Fruit fly (Drosophila melanogaster): ENCODE data around the gene obst-I.

obst-I gene

DNA sequence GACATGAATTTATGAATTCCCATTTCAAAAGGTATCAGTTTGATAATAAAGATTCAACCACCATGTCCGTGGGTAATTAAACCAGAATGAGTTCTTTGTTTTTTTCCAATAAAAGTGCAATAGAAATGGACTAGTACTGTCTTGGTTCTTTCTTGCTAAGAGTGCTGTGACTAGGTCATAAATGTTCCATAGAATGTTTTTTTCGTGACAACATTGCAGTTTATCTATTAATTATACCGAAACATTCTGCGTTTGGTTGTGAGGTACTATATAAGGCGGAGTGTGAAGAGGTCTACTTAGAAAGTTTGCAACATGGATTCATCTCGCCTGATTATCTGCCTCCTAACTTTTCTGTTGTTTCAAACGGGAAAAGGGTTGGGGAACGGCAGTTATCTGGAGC, at the start of gene obst-I:
TSS of gene obst-I (plus strand) at position 301 of the 400 bp plus-strand sequence.
- TF ChIP-seq CTCF (optimal IDR thresholded peaks at IDR 0.05) (no peak), CG8478 (optimal IDR thresholded peaks at IDR 0.05) (no peak)

DNA sequence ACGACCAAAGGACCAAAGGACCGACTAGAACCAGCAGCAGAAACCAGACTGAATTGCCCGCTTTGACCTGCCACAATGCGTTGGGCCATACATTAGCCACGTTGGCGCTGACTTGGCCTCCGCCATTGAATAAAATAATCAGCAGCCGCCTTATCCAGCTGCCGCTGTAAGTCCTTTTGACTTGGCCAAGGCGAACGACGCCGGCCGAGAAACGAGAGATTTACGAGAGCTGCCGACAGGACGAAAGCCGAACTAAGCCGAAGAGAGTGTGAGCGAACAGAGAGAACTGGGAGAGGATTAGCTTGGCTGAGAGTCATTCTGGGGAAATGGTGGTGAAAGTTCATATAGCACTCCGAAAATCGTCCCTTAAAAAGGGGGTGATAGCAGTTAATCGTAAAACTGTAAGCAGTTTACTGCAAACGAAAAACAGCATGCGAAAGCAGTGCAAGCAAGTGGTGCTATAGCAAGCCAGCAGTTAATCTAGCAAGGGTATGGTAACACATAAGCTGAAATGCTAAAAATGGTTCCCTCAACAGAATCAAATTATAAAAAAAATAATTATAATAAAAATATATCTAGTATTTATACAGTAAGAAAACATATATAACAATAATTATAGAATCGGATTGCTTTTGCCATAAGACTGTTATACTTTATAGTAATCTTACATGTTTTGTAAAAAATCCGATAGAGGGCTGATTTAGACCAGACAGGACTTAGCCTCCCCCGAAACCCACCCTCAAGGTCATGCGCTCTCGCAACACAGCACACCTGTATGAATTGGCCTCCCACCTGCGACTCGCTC, 39.1 kb upstream of the obst-I start:
- peak; percentile 40 to 61 for TF ChIP-seq CTCF (optimal IDR thresholded peaks at IDR 0.05)
- TF ChIP-seq CG8478 (optimal IDR thresholded peaks at IDR 0.05): no peak

dm6 chr3L:2229172-2229696, 38.4 kb upstream of the obst-I start, which contains the start of gene Oseg2:
Gene Oseg2, plus strand, starts transcription at chr3L:2229646.
- TF ChIP-seq CG8478 (optimal IDR thresholded peaks at IDR 0.05) (no peak), CTCF (optimal IDR thresholded peaks at IDR 0.05) (peak in 1 of 2 experiments; percentile 47)

DNA sequence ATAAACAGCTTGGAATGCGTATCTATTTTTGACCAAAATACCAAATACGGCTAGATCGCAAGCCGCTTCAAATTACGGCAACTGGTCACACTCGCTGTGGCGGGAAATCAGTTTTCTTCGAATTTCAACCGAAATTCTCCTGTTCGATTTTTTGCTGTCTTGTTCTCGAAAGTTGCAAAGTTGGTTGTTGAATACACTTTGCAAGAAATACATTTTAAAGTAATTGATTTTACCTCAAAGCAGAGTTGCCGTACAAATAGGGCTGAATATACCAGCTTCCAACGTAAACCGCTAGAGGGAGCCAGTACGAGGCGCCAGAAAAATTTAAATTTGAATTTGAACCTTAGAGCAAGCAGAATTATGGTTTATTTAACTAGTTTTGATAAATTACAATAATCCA, 30.6 kb upstream of the obst-I start, which contains the start of gene CG9018:
TSS of gene CG9018 (minus strand) at position 43 of the 400 bp plus-strand sequence.
- TF ChIP-seq CG8478 (optimal IDR thresholded peaks at IDR 0.05): no peak
- TF ChIP-seq CTCF (optimal IDR thresholded peaks at IDR 0.05): peak; percentile 91

dm6 chr3L:2237543-2238233, 30.0 kb upstream of the obst-I start, which contains the start of gene ACXD:
Gene ACXD, plus strand, starts transcription at chr3L:2237608.
- TF ChIP-seq CTCF (optimal IDR thresholded peaks at IDR 0.05): no peak

DNA sequence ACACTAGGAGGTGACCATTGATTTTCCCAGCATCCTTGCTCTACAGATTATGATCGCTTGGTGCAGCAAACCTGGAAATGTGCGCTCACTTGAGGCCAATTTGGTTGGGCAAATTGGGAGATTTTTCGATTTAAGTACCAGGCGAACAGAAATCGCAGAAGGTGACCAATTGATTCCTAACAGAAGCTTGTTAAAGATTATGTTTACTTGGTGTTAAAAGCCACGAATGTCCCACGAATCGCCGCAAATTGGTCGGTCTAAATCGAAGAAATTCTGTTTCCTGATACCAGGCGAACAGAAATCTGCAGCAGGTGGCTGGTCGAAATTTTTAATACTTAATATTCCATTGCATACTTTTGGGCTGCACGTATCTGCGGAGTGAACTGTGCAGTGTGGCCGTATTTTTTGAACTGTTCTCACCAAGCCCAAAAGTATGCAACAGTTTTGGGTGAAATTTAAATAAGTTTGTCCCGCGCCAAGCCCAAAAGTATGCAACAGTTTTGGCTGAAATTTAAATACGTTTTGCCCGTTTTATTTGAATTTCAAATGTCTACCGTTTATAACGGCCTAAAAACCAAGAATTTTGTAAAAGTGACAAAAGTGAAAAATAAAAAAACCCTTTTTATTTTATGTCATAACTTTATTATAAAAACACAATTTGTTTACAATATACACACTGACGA, 23.7 kb upstream of the obst-I start, which contains the start of gene CG32301:
TSS of gene CG32301 (plus strand) at position 633 of the 683 bp plus-strand sequence.
- TF ChIP-seq CTCF (optimal IDR thresholded peaks at IDR 0.05) (peak; percentile 44 to 54), CG8478 (optimal IDR thresholded peaks at IDR 0.05) (no peak)

- TF ChIP-seq CTCF (optimal IDR thresholded peaks at IDR 0.05): no peak
- no peak for TF ChIP-seq CG8478 (optimal IDR thresholded peaks at IDR 0.05)
These were observed 19.3 kb upstream of the obst-I start, which contains the start of gene CG32305 for dm6 chr3L:2248335-2248734. Gene CG32305, plus strand, starts transcription at chr3L:2248635.

- TF ChIP-seq CTCF (optimal IDR thresholded peaks at IDR 0.05) (no peak), CG8478 (optimal IDR thresholded peaks at IDR 0.05) (no peak)
These were observed 13.5 kb upstream of the obst-I start for dm6 chr3L:2253962-2254662.

dm6 chr3L:2255775-2256174, 11.9 kb upstream of the obst-I start:
- no peak for TF ChIP-seq CTCF (optimal IDR thresholded peaks at IDR 0.05)
- no peak for TF ChIP-seq CG8478 (optimal IDR thresholded peaks at IDR 0.05)

DNA sequence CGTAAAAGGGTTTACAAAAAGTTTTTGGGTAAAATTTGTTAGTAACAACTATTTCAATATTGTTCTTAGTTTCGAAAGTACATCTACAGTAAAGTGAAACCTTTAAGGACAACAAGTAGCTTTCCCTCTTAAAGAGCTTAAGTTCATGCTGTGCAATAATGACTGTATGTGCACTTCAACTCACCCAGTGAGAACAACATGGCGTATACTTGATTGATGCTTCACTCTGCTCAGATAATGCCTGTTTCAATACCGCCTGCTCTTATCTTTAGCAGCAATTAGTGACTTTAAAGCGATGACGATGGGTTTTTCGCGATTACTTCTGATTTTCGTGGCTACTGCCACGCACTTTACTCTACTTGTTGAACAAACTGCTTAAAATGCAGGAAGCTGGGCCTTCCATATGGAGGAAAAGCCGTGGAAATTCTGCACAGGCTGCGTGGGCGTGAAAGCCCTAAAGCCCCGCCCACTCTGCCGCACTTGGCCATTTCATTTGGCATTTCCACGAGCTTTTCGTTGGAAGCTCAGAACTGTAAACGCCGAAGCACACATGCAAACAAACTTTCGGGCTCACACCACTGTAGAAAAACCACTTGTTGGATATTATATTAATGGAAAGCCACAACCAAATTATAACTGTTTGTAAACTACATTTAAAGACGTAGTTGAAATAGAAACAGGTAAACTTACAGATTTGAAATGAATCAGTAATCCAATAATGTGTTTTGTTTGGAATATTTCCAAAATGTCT, 11.1 kb upstream of the obst-I start:
- TF ChIP-seq CG8478 (optimal IDR thresholded peaks at IDR 0.05) (no peak), CTCF (optimal IDR thresholded peaks at IDR 0.05) (no peak)

- TF ChIP-seq CTCF (optimal IDR thresholded peaks at IDR 0.05) (no peak), CG8478 (optimal IDR thresholded peaks at IDR 0.05) (no peak)
These were observed 10.2 kb upstream of the obst-I start, which contains the start of the genes CG1275 and Elp5 for dm6 chr3L:2257412-2257862. Gene CG1275, minus strand, starts transcription at chr3L:2257423. Gene Elp5, plus strand, starts transcription at chr3L:2257456.

DNA sequence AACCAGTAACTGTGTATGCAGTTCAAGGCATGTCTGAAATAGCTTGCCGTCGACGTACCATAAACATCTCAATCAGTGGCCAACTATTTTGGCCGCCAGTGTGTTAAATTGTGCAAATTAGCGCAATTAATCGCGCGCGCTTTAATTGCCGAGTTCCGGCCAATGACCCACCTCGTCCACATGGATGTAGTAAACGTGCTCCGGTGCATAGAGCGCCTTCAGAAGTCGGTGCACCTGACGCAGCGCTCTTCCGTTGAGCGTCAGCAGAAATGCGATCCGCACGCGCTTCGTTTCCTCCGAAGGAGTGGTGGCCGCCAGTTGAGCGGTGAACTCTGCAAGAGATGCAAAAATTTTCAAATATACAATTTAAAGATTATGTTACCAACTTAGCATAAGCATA, 6.4 kb upstream of the obst-I start:
- TF ChIP-seq CTCF (optimal IDR thresholded peaks at IDR 0.05): no peak
- TF ChIP-seq CG8478 (optimal IDR thresholded peaks at IDR 0.05): no peak

- TF ChIP-seq CTCF (optimal IDR thresholded peaks at IDR 0.05) (no peak), CG8478 (optimal IDR thresholded peaks at IDR 0.05) (no peak)
These were observed 5.1 kb upstream of the obst-I start, which contains the start of the genes oxt and CG13807 for dm6 chr3L:2262515-2262944. Gene oxt, minus strand, starts transcription at chr3L:2262664. Gene CG13807, plus strand, starts transcription at chr3L:2262919.

Data from S2 (cell line).